Fruit fly (Drosophila melanogaster) whole organism, embryonic: ENCODE data around the gene CG10086.
A peak's percentile ranks its signal among the peaks of the same experiment; 100 is the strongest.

Experiments
- Blimp-1 ChIP-seq: fragments of 200-800 bp; sonication (Bioruptor generic); optimal IDR thresholded peaks from 3 replicates; lab custom pipeline; 2018; ENCODE audit warnings: missing biosample characterization, missing genetic modification characterization, mild to moderate bottlenecking, moderate library complexity, missing genetic modification reagents
- CG10267 ChIP-seq: fragments of 200-800 bp; sonication (Bioruptor generic); optimal IDR thresholded peaks from 2 replicates; lab custom pipeline; 2018; ENCODE audit warnings: missing biosample characterization, mild to moderate bottlenecking, missing genetic modification characterization, moderate library complexity
- CG10654 ChIP-seq: fragments of 200-800 bp; sonication (Bioruptor generic); optimal IDR thresholded peaks from 2 replicates; lab custom pipeline; 2016; ENCODE audit warnings: missing biosample characterization, missing genetic modification characterization
- CG12071 ChIP-seq: fragments of 200-800 bp; sonication (Bioruptor generic); optimal IDR thresholded peaks from 3 replicates; lab custom pipeline; 2018; ENCODE audit warnings: missing biosample characterization, mild to moderate bottlenecking, missing genetic modification characterization
- CG13624 ChIP-seq: fragments of 200-800 bp; sonication (Bioruptor generic); optimal IDR thresholded peaks from 2 replicates; lab custom pipeline; 2016; ENCODE audit warnings: missing biosample characterization, missing genetic modification characterization
- CG14050 ChIP-seq: fragments of 200-800 bp; sonication (Bioruptor generic); IDR thresholded peaks from 3 replicates; pipeline ENCODE4 v1.3.6; 2022; ENCODE audit warnings: missing biosample characterization, missing genetic modification characterization
- CG1647 ChIP-seq: fragments of 200-800 bp; sonication (Bioruptor generic); optimal IDR thresholded peaks from 3 replicates; lab custom pipeline; 2016; ENCODE audit warnings: missing biosample characterization, missing genetic modification characterization
- CG18262 ChIP-seq: fragments of 200-800 bp; optimal IDR thresholded peaks from 3 replicates; lab custom pipeline; 2019; ENCODE audit warnings: missing biosample characterization, mild to moderate bottlenecking, missing genetic modification characterization, moderate library complexity
- CG1832 ChIP-seq: fragments of 200-800 bp; sonication (Bioruptor generic); optimal IDR thresholded peaks from 2 replicates; lab custom pipeline; 2017; ENCODE audit warnings: missing biosample characterization, mild to moderate bottlenecking, missing genetic modification characterization, inconsistent platforms
- CG2116 ChIP-seq: fragments of 200-800 bp; sonication (Bioruptor generic); optimal IDR thresholded peaks from 3 replicates; lab custom pipeline; 2018; ENCODE audit warnings: missing biosample characterization, mild to moderate bottlenecking, missing genetic modification characterization
- CG30403 ChIP-seq: fragments of 200-800 bp; sonication (Bioruptor generic); optimal IDR thresholded peaks from 3 replicates; lab custom pipeline; 2016; ENCODE audit warnings: missing biosample characterization, missing genetic modification characterization
- CG31388 ChIP-seq: fragments of 200-800 bp; sonication (Bioruptor generic); optimal IDR thresholded peaks from 2 replicates; lab custom pipeline; 2016; ENCODE audit warnings: missing biosample characterization, missing genetic modification characterization
- CG34422 ChIP-seq: fragments of 200-800 bp; sonication (Bioruptor generic); IDR thresholded peaks from 3 replicates; pipeline ENCODE4 v1.3.6; 2022; ENCODE audit warnings: missing biosample characterization, missing genetic modification characterization
- CG42726 ChIP-seq: fragments of 200-800 bp; sonication (Bioruptor generic); IDR thresholded peaks from 2 replicates; pipeline ENCODE4 v1.3.6; 2022; ENCODE audit warnings: missing biosample characterization, missing genetic modification characterization; ENCODE audit not compliant: partially characterized antibody
- CG43689 ChIP-seq: fragments of 200-800 bp; sonication (Bioruptor generic); IDR thresholded peaks from 2 replicates; pipeline ENCODE4 v1.3.6; 2022; ENCODE audit warnings: missing biosample characterization, missing genetic modification characterization
- CG4404 ChIP-seq: fragments of 200-800 bp; sonication (Bioruptor generic); IDR thresholded peaks from 2 replicates; pipeline ENCODE4 v1.3.6; 2022; ENCODE audit warnings: missing biosample characterization, missing genetic modification characterization
- CG6175 ChIP-seq: fragments of 200-800 bp; sonication (Bioruptor generic); IDR thresholded peaks from 3 replicates; pipeline ENCODE4 v1.3.6; 2022; ENCODE audit warnings: missing biosample characterization, missing genetic modification characterization
- CG6689 ChIP-seq: fragments of 200-800 bp; sonication (Bioruptor generic); IDR thresholded peaks from 2 replicates; pipeline ENCODE4 v1.3.6; 2022; ENCODE audit warnings: missing biosample characterization, missing genetic modification characterization
- CG7372 ChIP-seq: fragments of 200-800 bp; sonication (Bioruptor generic); IDR thresholded peaks from 2 replicates; pipeline ENCODE4 v1.3.6; 2022; ENCODE audit warnings: missing biosample characterization, missing genetic modification characterization
- CG8388 ChIP-seq: fragments of 200-800 bp; sonication (Bioruptor generic); optimal IDR thresholded peaks from 2 replicates; lab custom pipeline; 2019; ENCODE audit warnings: missing biosample characterization, mild to moderate bottlenecking, missing genetic modification characterization, moderate library complexity
- CG9215 ChIP-seq: fragments of 200-800 bp; sonication (Bioruptor generic); IDR thresholded peaks from 2 replicates; pipeline ENCODE4 v1.3.6; 2022; ENCODE audit warnings: missing biosample characterization, missing genetic modification characterization
- CTCF ChIP-seq: fragments of 200-800 bp; sonication (Bioruptor generic); optimal IDR thresholded peaks from 2 replicates; lab custom pipeline; 2017; ENCODE audit warnings: missing biosample characterization, mild to moderate bottlenecking, missing genetic modification characterization, moderate library complexity
- CrebB ChIP-seq: fragments of 200-800 bp; sonication (Bioruptor generic); optimal IDR thresholded peaks from 3 replicates; lab custom pipeline; 2018; ENCODE audit warnings: missing biosample characterization, mild to moderate bottlenecking, missing genetic modification characterization
- Dll ChIP-seq: fragments of 200-800 bp; sonication (Bioruptor generic); IDR thresholded peaks from 4 replicates; pipeline ENCODE4 v1.3.6; 2022; ENCODE audit warnings: missing biosample characterization, missing genetic modification characterization; ENCODE audit not compliant: partially characterized antibody
- Drgx ChIP-seq: fragments of 200-800 bp; sonication (Bioruptor generic); IDR thresholded peaks from 2 replicates; pipeline ENCODE4 v1.3.6; 2022; ENCODE audit warnings: missing biosample characterization, missing genetic modification characterization
- Gug ChIP-seq: fragments of 200-800 bp; sonication (Bioruptor generic); IDR thresholded peaks from 4 replicates; pipeline ENCODE4 v1.3.6; 2022; ENCODE audit warnings: missing biosample characterization, missing genetic modification characterization
- HLH54F ChIP-seq: fragments of 200-800 bp; sonication (Bioruptor generic); optimal IDR thresholded peaks from 3 replicates; lab custom pipeline; 2016; ENCODE audit warnings: missing biosample characterization, missing genetic modification characterization
- HLHmδ ChIP-seq: fragments of 200-800 bp; sonication (Bioruptor generic); optimal IDR thresholded peaks from 2 replicates; lab custom pipeline; 2018; ENCODE audit warnings: missing biosample characterization, mild to moderate bottlenecking, missing genetic modification characterization, moderate library complexity
- Kr ChIP-seq: fragments of 200-800 bp; sonication (Bioruptor generic); optimal IDR thresholded peaks from 2 replicates; lab custom pipeline; 2017; ENCODE audit warnings: missing biosample characterization, mild to moderate bottlenecking, missing genetic modification characterization
- Lpt ChIP-seq: fragments of >200 bp; optimal IDR thresholded peaks from 2 replicates; lab custom pipeline; 2018; ENCODE audit warnings: missing biosample characterization, missing genetic modification characterization
- MTF-1 ChIP-seq: fragments of 200-800 bp; sonication (Bioruptor generic); optimal IDR thresholded peaks from 2 replicates; lab custom pipeline; 2018; ENCODE audit warnings: missing biosample characterization, mild to moderate bottlenecking, missing genetic modification characterization, borderline replicate concordance
- Neu2 ChIP-seq: fragments of 200-800 bp; sonication (Bioruptor generic); optimal IDR thresholded peaks from 3 replicates; lab custom pipeline; 2016; ENCODE audit warnings: missing biosample characterization, missing genetic modification characterization, borderline replicate concordance
- Nf-YB ChIP-seq: fragments of 200-800 bp; sonication (Bioruptor generic); optimal IDR thresholded peaks from 3 replicates; lab custom pipeline; 2019; ENCODE audit warnings: missing biosample characterization, mild to moderate bottlenecking, missing genetic modification characterization, moderate library complexity
- Oaz ChIP-seq: fragments of 200-800 bp; sonication (Bioruptor generic); IDR thresholded peaks from 2 replicates; pipeline ENCODE4 v1.3.6; 2022; ENCODE audit warnings: missing biosample characterization, missing genetic modification characterization
- Oli ChIP-seq: fragments of 200-800 bp; sonication (Bioruptor generic); optimal IDR thresholded peaks from 2 replicates; lab custom pipeline; 2018; ENCODE audit warnings: missing biosample characterization, mild to moderate bottlenecking, missing genetic modification characterization, moderate library complexity
- Opbp ChIP-seq: fragments of 200-800 bp; sonication (Bioruptor generic); IDR thresholded peaks from 3 replicates; pipeline ENCODE4 v1.3.6; 2022; ENCODE audit warnings: missing biosample characterization, missing genetic modification characterization; ENCODE audit not compliant: partially characterized antibody
- Usf ChIP-seq: fragments of 200-800 bp; sonication (Bioruptor generic); optimal IDR thresholded peaks from 2 replicates; lab custom pipeline; 2017; ENCODE audit warnings: missing genotype, missing biosample characterization, missing genetic modification characterization
- YL-1 ChIP-seq: fragments of 200-800 bp; sonication (Bioruptor generic); optimal IDR thresholded peaks from 3 replicates; lab custom pipeline; 2017; ENCODE audit warnings: missing biosample characterization, mild to moderate bottlenecking, missing genetic modification characterization
- ato ChIP-seq: fragments of 200-800 bp; sonication (Bioruptor generic); IDR thresholded peaks from 2 replicates; pipeline ENCODE4 v1.3.6; 2022; ENCODE audit warnings: missing biosample characterization, missing genetic modification characterization; ENCODE audit not compliant: partially characterized antibody
- caup ChIP-seq: fragments of 200-800 bp; sonication (Bioruptor generic); optimal IDR thresholded peaks from 3 replicates; lab custom pipeline; 2017; ENCODE audit warnings: missing biosample characterization, mild to moderate bottlenecking, missing genetic modification characterization, moderate library complexity; ENCODE audit not compliant: severe bottlenecking
- crol ChIP-seq: fragments of 200-800 bp; sonication (Bioruptor generic); IDR thresholded peaks from 2 replicates; pipeline ENCODE4 v1.3.6; 2022; ENCODE audit warnings: missing biosample characterization, missing genetic modification characterization
- esg ChIP-seq: fragments of 200-800 bp; sonication (Bioruptor generic); conservative IDR thresholded peaks from 2 replicates; pipeline ENCODE4 v1.3.6; 2022; ENCODE audit warnings: missing biosample characterization, missing genetic modification characterization
- eyg ChIP-seq: fragments of 200-800 bp; sonication (Bioruptor generic); optimal IDR thresholded peaks from 3 replicates; lab custom pipeline; 2016; ENCODE audit warnings: missing biosample characterization, missing genetic modification characterization
- hkb ChIP-seq, 2 experiments: fragments of 200-800 bp in 1 of 2; fragments of >200 bp in 1 of 2; sonication (Bioruptor generic) in 1 of 2; IDR thresholded peaks in 1 of 2; optimal IDR thresholded peaks in 1 of 2; 2 replicates each; pipeline versions ENCODE4 v1.3.6 to Lab custom; 2017 to 2022; ENCODE audit warnings: missing biosample characterization in 1 of 2, missing genetic modification characterization in 1 of 2
- ind ChIP-seq: fragments of 200-800 bp; sonication (Bioruptor generic); optimal IDR thresholded peaks from 3 replicates; lab custom pipeline; 2016; ENCODE audit warnings: missing biosample characterization, missing genetic modification characterization
- lola ChIP-seq, 3 experiments: fragments of >200 bp in 2 of 3; fragments of 200-800 bp in 1 of 3; sonication (Bioruptor generic) in 1 of 3; optimal IDR thresholded peaks; 2 replicates each; lab custom pipeline; 2017 to 2019; ENCODE audit warnings: missing biosample characterization in 3 of 3, missing genetic modification characterization in 3 of 3, mild to moderate bottlenecking in 1 of 3, moderate library complexity in 1 of 3
- mam ChIP-seq: fragments of 200-800 bp; sonication (Bioruptor generic); optimal IDR thresholded peaks from 3 replicates; lab custom pipeline; 2016; ENCODE audit warnings: missing biosample characterization, missing genetic modification characterization
- nerfin-2 ChIP-seq: fragments of 200-800 bp; sonication (Bioruptor generic); IDR thresholded peaks from 2 replicates; pipeline ENCODE4 v1.3.6; 2022; ENCODE audit warnings: missing biosample characterization, missing genetic modification characterization; ENCODE audit not compliant: partially characterized antibody
- toy ChIP-seq: fragments of 200-800 bp; sonication (Bioruptor generic); IDR thresholded peaks from 2 replicates; pipeline ENCODE4 v1.3.6; 2022; ENCODE audit warnings: missing biosample characterization, missing genetic modification characterization
- vfl ChIP-seq: fragments of 200-800 bp; sonication (Bioruptor generic); optimal IDR thresholded peaks from 2 replicates; lab custom pipeline; 2016; ENCODE audit warnings: missing biosample characterization, missing genetic modification characterization
- z ChIP-seq: fragments of 200-800 bp; sonication (Bioruptor generic); IDR thresholded peaks from 3 replicates; pipeline ENCODE4 v1.3.6; 2022; ENCODE audit warnings: missing biosample characterization, missing genetic modification characterization

Gene CG10086

dm6 chr3R:7821559-7821958, 31.1 kb downstream of the CG10086 start (continued):
- TF ChIP-seq Neu2: no peak
- TF ChIP-seq CG2116: no peak
- TF ChIP-seq Oaz (GFP tag; lab: Robert Waterston, UW): no peak
- TF ChIP-seq CG43689 (GFP tag; lab: Robert Waterston, UW): no peak
- TF ChIP-seq vfl (GFP tag; lab: Kevin White, UChicago): no peak
- no peak for TF ChIP-seq ind (GFP tag; lab: Kevin White, UChicago)
- peak; percentile 35; the same call in 1 of the 2 replicates for TF ChIP-seq esg
- TF ChIP-seq Opbp: no peak
- peak; percentile 49 for TF ChIP-seq CG30403 (GFP tag; lab: Kevin White, UChicago)
- TF ChIP-seq Kr (GFP tag; lab: Kevin White, UChicago): no peak
- no peak for TF ChIP-seq hkb (optimal IDR thresholded peaks at IDR 0.05; lab: Kevin White, UChicago)
- TF ChIP-seq hkb (GFP tag; IDR thresholded peaks at IDR 0.05; lab: Robert Waterston, UW): no peak; the same call in 1 of the 2 replicates
- no peak for TF ChIP-seq nerfin-2 (GFP tag; lab: Robert Waterston, UW)
- TF ChIP-seq CTCF (GFP tag; lab: Kevin White, UChicago): no peak
- no peak for TF ChIP-seq Lpt
- no peak for TF ChIP-seq Nf-YB (GFP tag; lab: Kevin White, UChicago)
- no peak for TF ChIP-seq CG1647
- TF ChIP-seq caup (GFP tag; lab: Kevin White, UChicago): peak; percentile 19
- no peak for TF ChIP-seq YL-1 (GFP tag; lab: Kevin White, UChicago)
- TF ChIP-seq Drgx (GFP tag; lab: Robert Waterston, UW): peak; percentile 32; the same call in 1 of the 2 replicates
- peak; percentile 54; the same call in 1 of the 2 replicates for TF ChIP-seq CG9215
- no peak for TF ChIP-seq CG8388 (GFP tag; lab: Kevin White, UChicago)
- TF ChIP-seq mam (GFP tag; lab: Kevin White, UChicago): peak; percentile 52
- TF ChIP-seq CG13624 (GFP tag; lab: Kevin White, UChicago): peak; percentile 40
- TF ChIP-seq CG6689 (GFP tag; lab: Robert Waterston, UW): peak; percentile 49
- TF ChIP-seq CG31388: no peak
- TF ChIP-seq HLH54F: no peak
- no peak for TF ChIP-seq ato (GFP tag; lab: Robert Waterston, UW)
- TF ChIP-seq CG18262 (tag; lab: Kevin White, UChicago): no peak
- TF ChIP-seq CG34422 (GFP tag; lab: Robert Waterston, UW): no peak
- TF ChIP-seq HLHmδ (GFP tag; lab: Kevin White, UChicago): no peak
- TF ChIP-seq Dll (GFP tag; lab: Robert Waterston, UW): no peak
- TF ChIP-seq Oli (tag; lab: Kevin White, UChicago): peak; percentile 41
- no peak for TF ChIP-seq CG42726 (GFP tag; lab: Robert Waterston, UW)
- TF ChIP-seq eyg (GFP tag; lab: Kevin White, UChicago): no peak
- TF ChIP-seq CG14050 (GFP tag; lab: Robert Waterston, UW): no peak
- no peak for TF ChIP-seq CG12071
- no peak for TF ChIP-seq CrebB
- no peak for TF ChIP-seq CG10654 (GFP tag; lab: Kevin White, UChicago)
- TF ChIP-seq Gug (GFP tag; lab: Robert Waterston, UW): no peak
- no peak for TF ChIP-seq CG7372 (GFP tag; lab: Robert Waterston, UW)
- no peak for TF ChIP-seq Usf (GFP tag; lab: Kevin White, UChicago)
- TF ChIP-seq CG6175 (GFP tag; lab: Robert Waterston, UW): 0 out of 3 replicates have a peak, but pooled peaks have one; percentile 12
- no peak for TF ChIP-seq lola (GFP tag; optimal IDR thresholded peaks at IDR 0.05; lab: Kevin White, UChicago)
- no peak for TF ChIP-seq toy (GFP tag; lab: Robert Waterston, UW)
- TF ChIP-seq Blimp-1 (GFP tag; lab: Kevin White, UChicago): no peak
- no peak for TF ChIP-seq crol (GFP tag; lab: Robert Waterston, UW)
- TF ChIP-seq CG1832 (GFP tag; lab: Kevin White, UChicago): no peak
- TF ChIP-seq CG10267 (tag; lab: Kevin White, UChicago): no peak
- no peak for TF ChIP-seq MTF-1 (GFP tag; lab: Kevin White, UChicago)
- TF ChIP-seq z (GFP tag; lab: Robert Waterston, UW): no peak
- no peak for TF ChIP-seq CG4404
